Worm (Caenorhabditis elegans) whole organism, young adult: ENCODE results near the gene sma-6.

Experiments
- B0019.2 ChIP-seq: fragments of 200-800 bp; sonication (Bioruptor generic); conservative IDR thresholded peaks from 2 replicates; pipeline ENCODE4 v1.3.6; 2022; ENCODE audit warnings: missing genetic modification reagents, missing genetic modification characterization, missing compliant biosample characterization
- B0035.1 ChIP-seq: sonication (generic microtip); optimal IDR thresholded peaks from 2 replicates; lab custom pipeline; 2016; ENCODE audit warnings: missing genetic modification characterization, mild to moderate bottlenecking, missing compliant biosample characterization, missing genotype, missing genetic modification reagents
- C06A6.2 ChIP-seq: fragments of 200-800 bp; sonication (Bioruptor generic); conservative IDR thresholded peaks from 2 replicates; pipeline ENCODE4 v1.3.6; 2022; ENCODE audit warnings: missing genetic modification characterization, missing compliant biosample characterization
- C17E4.6 ChIP-seq: fragments of 200-800 bp; sonication (Bioruptor generic); IDR thresholded peaks from 2 replicates; pipeline ENCODE4 v1.3.6; 2022; ENCODE audit warnings: missing genetic modification reagents, missing genetic modification characterization, missing compliant biosample characterization
- F22D6.2 ChIP-seq: sonication (generic microtip); optimal IDR thresholded peaks from 2 replicates; lab custom pipeline; 2016; ENCODE audit warnings: mild to moderate bottlenecking, missing genetic modification characterization, missing compliant biosample characterization
- F23B12.7 ChIP-seq: sonication (generic microtip); optimal IDR thresholded peaks from 2 replicates; lab custom pipeline; 2017; ENCODE audit warnings: missing genetic modification characterization, mild to moderate bottlenecking, missing compliant biosample characterization, antibody characterized with exemption, moderate library complexity; ENCODE audit not compliant: insufficient read depth
- F37B4.10 ChIP-seq: fragments of 200-800 bp; sonication (Bioruptor generic); IDR thresholded peaks from 2 replicates; pipeline ENCODE4 v1.3.6; 2022; ENCODE audit warnings: missing genetic modification characterization, missing compliant biosample characterization
- F39B2.1 ChIP-seq: fragments of 200-800 bp; sonication (Bioruptor generic); IDR thresholded peaks from 2 replicates; pipeline ENCODE4 v1.3.6; 2022; ENCODE audit warnings: missing genetic modification reagents, missing genetic modification characterization, missing compliant biosample characterization
- K11D2.4 ChIP-seq: fragments of 200-800 bp; sonication (Bioruptor generic); IDR thresholded peaks from 2 replicates; pipeline ENCODE4 v1.3.6; 2022; ENCODE audit warnings: missing genetic modification reagents, missing genetic modification characterization, missing compliant biosample characterization
- T07F8.4 ChIP-seq: sonication (generic microtip); optimal IDR thresholded peaks from 2 replicates; lab custom pipeline; 2016; ENCODE audit warnings: mild to moderate bottlenecking, missing genetic modification characterization, moderate library complexity, missing compliant biosample characterization
- T26A5.8 ChIP-seq: sonication (generic microtip); optimal IDR thresholded peaks from 2 replicates; lab custom pipeline; 2016; ENCODE audit warnings: missing genetic modification characterization, missing compliant biosample characterization
- Y79H2A.3 ChIP-seq: fragments of 200-800 bp; sonication (Bioruptor generic); conservative IDR thresholded peaks from 2 replicates; pipeline ENCODE4 v1.3.6; 2022; ENCODE audit warnings: missing genetic modification reagents, missing genetic modification characterization, missing compliant biosample characterization
- ama-1 ChIP-seq, 3 experiments: fragments of 150-350 bp in 1 of 3; sonication (generic microtip) in 2 of 3; optimal IDR thresholded peaks; 2 replicates each; lab custom pipeline; 2014 to 2018; ENCODE audit warnings: missing biosample characterization in 2 of 3, missing genetic modification characterization in 2 of 3, missing genetic modification reagents in 2 of 3
- aptf-3 ChIP-seq: fragments of 200-800 bp; sonication (Bioruptor generic); IDR thresholded peaks from 2 replicates; pipeline ENCODE4 v1.3.6; 2022; ENCODE audit warnings: missing genetic modification characterization, missing compliant biosample characterization
- attf-3 ChIP-seq: fragments of 200-800 bp; sonication (Bioruptor generic); conservative IDR thresholded peaks from 2 replicates; pipeline ENCODE4 v1.3.6; 2022; ENCODE audit warnings: missing genetic modification reagents, missing genetic modification characterization, missing compliant biosample characterization
- attf-5 ChIP-seq: fragments of 200-800 bp; sonication (Bioruptor generic); optimal IDR thresholded peaks from 2 replicates; lab custom pipeline; 2018; ENCODE audit warnings: mild to moderate bottlenecking, missing genetic modification characterization, missing compliant biosample characterization
- attf-6 ChIP-seq: fragments of 200-800 bp; sonication (Bioruptor generic); IDR thresholded peaks from 2 replicates; pipeline ENCODE4 v1.3.6; 2022; ENCODE audit warnings: missing genetic modification reagents, missing genetic modification characterization, missing compliant biosample characterization
- ccch-3 ChIP-seq: fragments of 200-800 bp; sonication (Bioruptor generic); optimal IDR thresholded peaks from 2 replicates; lab custom pipeline; 2018; ENCODE audit warnings: mild to moderate bottlenecking, missing genetic modification characterization, missing compliant biosample characterization
- cebp-2 ChIP-seq: fragments of 200-800 bp; sonication (Bioruptor generic); IDR thresholded peaks from 2 replicates; pipeline ENCODE4 v1.3.6; 2022; ENCODE audit warnings: missing genetic modification characterization, missing compliant biosample characterization
- ceh-100 ChIP-seq: fragments of 200-800 bp; sonication (Bioruptor generic); IDR thresholded peaks from 2 replicates; pipeline ENCODE4 v1.3.6; 2022; ENCODE audit warnings: missing genetic modification reagents, missing genetic modification characterization, missing compliant biosample characterization
- ceh-27 ChIP-seq: fragments of 200-800 bp; sonication (Bioruptor generic); optimal IDR thresholded peaks from 2 replicates; lab custom pipeline; 2018; ENCODE audit warnings: mild to moderate bottlenecking, missing genetic modification characterization, moderate library complexity, missing compliant biosample characterization
- ceh-91 ChIP-seq: fragments of 200-800 bp; sonication (Bioruptor generic); IDR thresholded peaks from 2 replicates; pipeline ENCODE4 v1.3.6; 2022; ENCODE audit warnings: missing genetic modification reagents, missing genetic modification characterization, missing compliant biosample characterization
- die-1 ChIP-seq: sonication (generic microtip); optimal IDR thresholded peaks from 2 replicates; lab custom pipeline; 2016; ENCODE audit warnings: missing genotype, mild to moderate bottlenecking, missing genetic modification characterization, missing compliant biosample characterization
- dox-1 ChIP-seq: fragments of 200-800 bp; sonication (Bioruptor generic); IDR thresholded peaks from 2 replicates; pipeline ENCODE4 v1.3.6; 2022; ENCODE audit warnings: missing genetic modification reagents, missing genetic modification characterization, missing compliant biosample characterization
- dpl-1 ChIP-seq: fragments of 150-350 bp; optimal IDR thresholded peaks from 2 replicates; lab custom pipeline; 2014; ENCODE audit warnings: missing biosample characterization, missing genetic modification reagents, missing genetic modification characterization
- hlh-12 ChIP-seq: sonication (generic microtip); optimal IDR thresholded peaks from 2 replicates; lab custom pipeline; 2016; ENCODE audit warnings: missing genetic modification characterization, missing compliant biosample characterization
- hmg-1.2 ChIP-seq: fragments of 200-800 bp; sonication (Bioruptor generic); IDR thresholded peaks from 2 replicates; pipeline ENCODE4 v1.3.6; 2022; ENCODE audit warnings: missing genetic modification reagents, missing genetic modification characterization, missing compliant biosample characterization
- hsf-1 ChIP-seq: fragments of 200-800 bp; sonication (Bioruptor generic); IDR thresholded peaks from 2 replicates; pipeline ENCODE4 v1.3.6; 2022; ENCODE audit warnings: missing genetic modification reagents, missing genetic modification characterization, missing compliant biosample characterization
- lag-1 ChIP-seq: fragments of 200-800 bp; sonication (Bioruptor generic); IDR thresholded peaks from 2 replicates; pipeline ENCODE4 v1.3.6; 2022; ENCODE audit warnings: missing genetic modification reagents, missing genetic modification characterization, missing compliant biosample characterization
- nfya-1 ChIP-seq: sonication (generic microtip); optimal IDR thresholded peaks from 2 replicates; lab custom pipeline; 2017; ENCODE audit warnings: antibody characterized with exemption, missing compliant biosample characterization, missing genetic modification characterization, borderline replicate concordance; ENCODE audit not compliant: insufficient read depth
- nhr-27 ChIP-seq: fragments of 200-800 bp; sonication (Bioruptor generic); optimal IDR thresholded peaks from 2 replicates; lab custom pipeline; 2018; ENCODE audit warnings: mild to moderate bottlenecking, missing genetic modification characterization, moderate library complexity, missing compliant biosample characterization
- pbrm-1 ChIP-seq: fragments of 200-800 bp; sonication (Bioruptor generic); IDR thresholded peaks from 2 replicates; pipeline ENCODE4 v1.3.6; 2022; ENCODE audit warnings: missing genetic modification reagents, missing genetic modification characterization, missing compliant biosample characterization
- sdz-38 ChIP-seq: sonication (generic microtip); optimal IDR thresholded peaks from 2 replicates; lab custom pipeline; 2016; ENCODE audit warnings: missing genotype, missing genetic modification characterization, missing compliant biosample characterization
- snpc-1.1 ChIP-seq: sonication (generic microtip); optimal IDR thresholded peaks from 2 replicates; lab custom pipeline; 2017; ENCODE audit warnings: missing genetic modification characterization, mild to moderate bottlenecking, missing compliant biosample characterization, antibody characterized with exemption, moderate library complexity, missing genotype, missing genetic modification reagents; ENCODE audit not compliant: insufficient read depth
- snpc-1.3 ChIP-seq: sonication (generic microtip); optimal IDR thresholded peaks from 2 replicates; lab custom pipeline; 2017; ENCODE audit warnings: missing genetic modification characterization, mild to moderate bottlenecking, missing compliant biosample characterization, antibody characterized with exemption, moderate library complexity, missing genotype, missing genetic modification reagents; ENCODE audit not compliant: insufficient read depth
- snpc-4 ChIP-seq, 5 experiments: fragments of 150-350 bp in 1 of 5; sonication (generic microtip) in 4 of 5; optimal IDR thresholded peaks; 2 replicates each; lab custom pipeline; 2014 to 2018; ENCODE audit warnings: missing genetic modification characterization in 5 of 5, missing biosample characterization in 3 of 5, antibody characterized with exemption in 2 of 5, mild to moderate bottlenecking in 2 of 5, missing compliant biosample characterization in 2 of 5, missing genotype in 2 of 5, moderate library complexity in 2 of 5, missing genetic modification reagents in 1 of 5
- sptf-2 ChIP-seq: fragments of 200-800 bp; sonication (Bioruptor generic); optimal IDR thresholded peaks from 2 replicates; lab custom pipeline; 2018; ENCODE audit warnings: mild to moderate bottlenecking, missing genetic modification characterization, missing compliant biosample characterization
- tbx-9 ChIP-seq: sonication (generic microtip); optimal IDR thresholded peaks from 2 replicates; lab custom pipeline; 2016; ENCODE audit warnings: borderline replicate concordance, missing genetic modification characterization, inconsistent platforms, missing compliant biosample characterization
- tlf-1 ChIP-seq: fragments of 200-800 bp; sonication (Bioruptor generic); optimal IDR thresholded peaks from 2 replicates; lab custom pipeline; 2018; ENCODE audit warnings: mild to moderate bottlenecking, missing genetic modification characterization, missing compliant biosample characterization
- unc-130 ChIP-seq: sonication (generic microtip); optimal IDR thresholded peaks from 2 replicates; lab custom pipeline; 2016; ENCODE audit warnings: missing genetic modification reagents, missing genetic modification characterization, missing compliant biosample characterization
- xnd-1 ChIP-seq: sonication (generic microtip); optimal IDR thresholded peaks from 2 replicates; lab custom pipeline; 2016; ENCODE audit warnings: missing genotype, missing genetic modification reagents, missing genetic modification characterization, missing compliant biosample characterization
- ztf-25 ChIP-seq: fragments of 200-800 bp; sonication (Bioruptor generic); IDR thresholded peaks from 2 replicates; pipeline ENCODE4 v1.3.6; 2022; ENCODE audit warnings: missing genetic modification reagents, missing genetic modification characterization, missing compliant biosample characterization
- ztf-6 ChIP-seq: fragments of 200-800 bp; sonication (Bioruptor generic); IDR thresholded peaks from 2 replicates; pipeline ENCODE4 v1.3.6; 2022; ENCODE audit warnings: missing genetic modification reagents, missing genetic modification characterization, missing compliant biosample characterization

Gene sma-6

ce11 chrII:6294261-6294660, 30.0 kb upstream of the sma-6 start, which contains the start of gene mps-1:
mps-1 (minus strand) TSS chrII:6294361.
- TF ChIP-seq dpl-1 (GFP tag; lab: Kevin White, UChicago) (no peak), F22D6.2 (tag; lab: Kevin White, UChicago) (no peak), T26A5.8 (tag; lab: Kevin White, UChicago) (no peak), B0035.1 (tag; lab: Kevin White, UChicago) (no peak), tbx-9 (tag; lab: Kevin White, UChicago) (no peak), K11D2.4 (GFP tag; lab: Robert Waterston, UW) (no peak), cebp-2 (GFP tag; lab: Robert Waterston, UW) (no peak), die-1 (tag; lab: Kevin White, UChicago) (no peak), unc-130 (GFP tag; lab: Kevin White, UChicago) (no peak), attf-6 (no peak), nfya-1 (no peak), nhr-27 (no peak), ztf-6 (GFP tag; lab: Robert Waterston, UW) (no peak), F39B2.1 (no peak)
- TF ChIP-seq, all 124 proteins: peak for 0

- TF ChIP-seq attf-3 (GFP tag; lab: Robert Waterston, UW) (no peak), hmg-1.2 (GFP tag; lab: Robert Waterston, UW) (no peak), C17E4.6 (GFP tag; lab: Robert Waterston, UW) (no peak), ceh-91 (GFP tag; lab: Robert Waterston, UW) (no peak), attf-5 (GFP tag; lab: Kevin White, UChicago) (no peak), ceh-27 (GFP tag; lab: Kevin White, UChicago) (no peak), tlf-1 (GFP tag; lab: Kevin White, UChicago) (no peak), hlh-12 (no peak), T07F8.4 (tag; lab: Kevin White, UChicago) (no peak), F23B12.7 (tag; lab: Kevin White, UChicago) (no peak), B0019.2 (GFP tag; lab: Robert Waterston, UW) (no peak), pbrm-1 (GFP tag; lab: Robert Waterston, UW) (no peak)
- TF ChIP-seq, all 124 proteins: peak for 0
Observed at ce11 chrII:6303209-6303740, 21.0 kb upstream of the sma-6 start, which contains the start of gene C29F5.1. C29F5.1 (plus strand) TSS chrII:6303525.

ce11 chrII:6306125-6306524, 18.2 kb upstream of the sma-6 start, which contains the start of gene C29F5.8:
C29F5.8 (plus strand) TSS chrII:6306425.
- no peak for TF ChIP-seq snpc-4 (GFP tag; optimal IDR thresholded peaks at IDR 0.05; lab: Kevin White, UChicago)
- TF ChIP-seq snpc-4 (tag; optimal IDR thresholded peaks at IDR 0.05; lab: Kevin White, UChicago) = no peak

ce11 chrII:6309198-6309597, 15.1 kb upstream of the sma-6 start, which contains the start of gene glb-10:
glb-10 (minus strand) TSS chrII:6309298.
- no peak for TF ChIP-seq snpc-1.1 (tag; lab: Kevin White, UChicago)
- no peak for TF ChIP-seq ceh-100
- no peak for TF ChIP-seq ztf-25 (GFP tag; lab: Robert Waterston, UW)
- TF ChIP-seq hsf-1 (GFP tag; lab: Robert Waterston, UW) = no peak
- TF ChIP-seq aptf-3 = no peak
- no peak for TF ChIP-seq F37B4.10 (GFP tag; lab: Robert Waterston, UW)
- no peak for TF ChIP-seq F22D6.2 (tag; lab: Kevin White, UChicago)
- TF ChIP-seq sptf-2 = no peak
- no peak for TF ChIP-seq B0035.1 (tag; lab: Kevin White, UChicago)
- no peak for TF ChIP-seq snpc-1.3 (tag; lab: Kevin White, UChicago)
- TF ChIP-seq ztf-6 (GFP tag; lab: Robert Waterston, UW) = no peak
- no peak for TF ChIP-seq Y79H2A.3 (GFP tag; lab: Robert Waterston, UW)
- no peak for TF ChIP-seq ccch-3
- no peak for TF ChIP-seq lag-1
- TF ChIP-seq ama-1 (optimal IDR thresholded peaks at IDR 0.05; lab: Kevin White, UChicago) = no peak
- TF ChIP-seq ama-1 (GFP tag; optimal IDR thresholded peaks at IDR 0.05; lab: Kevin White, UChicago) = no peak
- TF ChIP-seq xnd-1 (tag; lab: Kevin White, UChicago) = no peak
- TF ChIP-seq C06A6.2 (GFP tag; lab: Robert Waterston, UW) = no peak
- no peak for TF ChIP-seq dox-1 (GFP tag; lab: Robert Waterston, UW)
- no peak for TF ChIP-seq sdz-38
